Worm (Caenorhabditis elegans): Measurements from ENCODE around the gene T08G5.15.
A peak's percentile ranks its signal among the peaks of the same experiment; 100 is the strongest.

The T08G5.15 gene

ce11 chrV:14008353-14008859 lies 14.6 kb downstream of the T08G5.15 start:
- TF ChIP-seq T23F11.4 (GFP tag; optimal IDR thresholded peaks at IDR 0.05) = no peak
- no peak for TF ChIP-seq pax-1 (tag; optimal IDR thresholded peaks at IDR 0.05)
- TF ChIP-seq ceh-18 (tag; optimal IDR thresholded peaks at IDR 0.05) = no peak
- no peak for TF ChIP-seq elt-4 (tag; optimal IDR thresholded peaks at IDR 0.05)
- TF ChIP-seq ceh-31 (tag; optimal IDR thresholded peaks at IDR 0.05) = no peak
- no peak for TF ChIP-seq pros-1 (tag; optimal IDR thresholded peaks at IDR 0.05)
- no peak for TF ChIP-seq dmd-4 (tag; optimal IDR thresholded peaks at IDR 0.05; ENCODE audit: borderline replicate concordance)
- no peak for TF ChIP-seq Y22D7AL.16 (tag; optimal IDR thresholded peaks at IDR 0.05)
- TF ChIP-seq ahr-1 (tag; optimal IDR thresholded peaks at IDR 0.05) = no peak
- TF ChIP-seq elt-2 (tag; optimal IDR thresholded peaks at IDR 0.05) = no peak
- no peak for TF ChIP-seq unc-3 (GFP tag; conservative IDR thresholded peaks at IDR 0.05)
- TF ChIP-seq unc-3 (tag; optimal IDR thresholded peaks at IDR 0.05) = no peak
- no peak for TF ChIP-seq ceh-14 (tag; optimal IDR thresholded peaks at IDR 0.05)
- TF ChIP-seq C08G9.2 (tag; optimal IDR thresholded peaks at IDR 0.05) = no peak
- TF ChIP-seq ceh-30 (tag; optimal IDR thresholded peaks at IDR 0.05) = no peak
- no peak for TF ChIP-seq syd-9 (tag; optimal IDR thresholded peaks at IDR 0.05)

ce11 chrV:14006819-14007218 lies 16.2 kb downstream of the T08G5.15 start:
- TF ChIP-seq F13H6.1 (tag; optimal IDR thresholded peaks at IDR 0.05) = no peak
- no peak for TF ChIP-seq ceh-45 (GFP tag; IDR thresholded peaks at IDR 0.05)
- no peak for TF ChIP-seq dmd-4 (tag; optimal IDR thresholded peaks at IDR 0.05; ENCODE audit: borderline replicate concordance)
- peak; percentile 20 for TF ChIP-seq unc-42 (tag; optimal IDR thresholded peaks at IDR 0.05)
- TF ChIP-seq lim-6 (tag; optimal IDR thresholded peaks at IDR 0.05) = no peak
- TF ChIP-seq hlh-6 (tag; optimal IDR thresholded peaks at IDR 0.05) = no peak
- TF ChIP-seq tbx-2 (tag; optimal IDR thresholded peaks at IDR 0.05) = no peak
- no peak for TF ChIP-seq nhr-11 (tag; optimal IDR thresholded peaks at IDR 0.05)
- TF ChIP-seq ceh-19 (GFP tag; optimal IDR thresholded peaks at IDR 0.05) = no peak
- no peak for TF ChIP-seq nfya-1 (tag; optimal IDR thresholded peaks at IDR 0.05)
- TF ChIP-seq ama-1 (optimal IDR thresholded peaks at IDR 0.05) = no peak
- TF ChIP-seq ceh-31 (tag; optimal IDR thresholded peaks at IDR 0.05) = peak; percentile 35
- TF ChIP-seq unc-55 (GFP tag; optimal IDR thresholded peaks at IDR 0.05) = no peak
- TF ChIP-seq ceh-2 (tag; optimal IDR thresholded peaks at IDR 0.05) = no peak
- no peak for TF ChIP-seq ceh-18 (tag; optimal IDR thresholded peaks at IDR 0.05)

DNA sequence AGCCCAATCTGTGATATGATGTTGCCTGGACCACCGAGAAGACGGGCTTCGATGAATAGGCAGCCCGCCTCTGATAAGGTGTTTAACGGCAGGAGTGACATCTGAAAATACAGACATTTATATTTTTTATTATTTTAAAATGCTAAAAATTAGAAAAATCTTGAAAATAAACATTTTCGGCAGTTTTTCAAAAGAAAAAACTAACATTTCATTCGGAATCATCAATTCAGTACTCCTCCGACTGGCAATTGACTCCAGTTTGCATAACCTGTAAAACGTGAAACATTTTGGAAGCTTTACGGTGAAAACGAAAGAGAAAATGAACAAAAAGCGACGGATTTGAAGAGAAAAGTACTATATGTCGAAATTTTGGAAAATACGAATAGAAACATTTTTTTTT lies 17.2 kb downstream of the T08G5.15 start, which contains the start of gene ric-7:
Gene ric-7 (minus strand): TSS at position 101 of the 400 bp plus-strand sequence.
- TF ChIP-seq C38D4.7 (GFP tag; optimal IDR thresholded peaks at IDR 0.05) = no peak
- TF ChIP-seq Y22D7AL.16 (tag; optimal IDR thresholded peaks at IDR 0.05) = no peak
- no peak for TF ChIP-seq lin-11 (tag; optimal IDR thresholded peaks at IDR 0.05)
- no peak for TF ChIP-seq ceh-24 (tag; optimal IDR thresholded peaks at IDR 0.05)
- TF ChIP-seq ceh-48 (tag; optimal IDR thresholded peaks at IDR 0.05) = no peak
- no peak for TF ChIP-seq hlh-6 (tag; optimal IDR thresholded peaks at IDR 0.05)
- no peak for TF ChIP-seq K02D7.2 (tag; optimal IDR thresholded peaks at IDR 0.05)

ce11 chrV:14004342-14004741 lies 18.6 kb downstream of the T08G5.15 start:
- TF ChIP-seq unc-42 (tag; optimal IDR thresholded peaks at IDR 0.05) = peak; percentile 28
- no peak for TF ChIP-seq fkh-6 (tag; optimal IDR thresholded peaks at IDR 0.05)

DNA sequence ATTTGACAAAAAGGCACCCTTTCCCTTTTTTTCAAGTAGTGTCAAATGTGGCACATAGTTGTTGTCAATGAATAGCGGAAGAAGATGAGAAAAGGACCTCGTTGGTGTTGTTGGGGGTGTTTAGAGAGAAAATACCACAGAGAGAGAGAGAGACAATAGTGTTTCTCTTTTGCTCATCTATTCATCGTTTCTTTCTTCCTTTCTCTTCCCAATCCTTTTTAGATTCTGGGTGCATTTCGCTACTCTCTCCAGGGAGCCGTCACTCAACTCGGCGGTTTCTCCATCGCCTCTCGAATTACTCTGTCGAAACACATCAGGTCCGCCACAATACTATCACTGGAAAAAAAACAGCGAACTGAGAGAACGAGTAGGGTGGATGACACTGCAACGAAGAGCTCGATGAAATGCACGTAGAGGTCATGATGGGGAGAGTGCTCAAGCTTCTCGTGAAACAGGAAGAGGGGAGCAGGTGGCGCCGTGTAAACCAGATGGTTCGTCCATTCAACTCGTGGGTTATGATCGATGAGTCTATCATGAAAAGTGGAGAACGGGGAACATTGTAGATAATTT lies 19.3 kb downstream of the T08G5.15 start:
- TF ChIP-seq unc-42 (tag; optimal IDR thresholded peaks at IDR 0.05) (peak; percentile 13), elt-2 (tag; optimal IDR thresholded peaks at IDR 0.05) (no peak), hlh-8 (tag; optimal IDR thresholded peaks at IDR 0.05) (peak; percentile 21)
